Worm (Caenorhabditis elegans) whole organism, early embryonic: ENCODE measurements around the gene npr-42.

Source experiments
- B0310.2 ChIP-seq: sonication (generic microtip); optimal IDR thresholded peaks from 2 replicates; lab custom pipeline; 2016; ENCODE audit warnings: mild to moderate bottlenecking, missing genetic modification characterization, missing compliant biosample characterization
- F13C5.2 ChIP-seq: sonication (generic microtip); optimal IDR thresholded peaks from 2 replicates; lab custom pipeline; 2017; ENCODE audit warnings: mild to moderate bottlenecking, missing genetic modification characterization, inconsistent platforms, missing compliant biosample characterization
- aly-1 ChIP-seq: sonication (generic microtip); optimal IDR thresholded peaks from 2 replicates; lab custom pipeline; 2016; ENCODE audit warnings: missing genetic modification characterization, missing compliant biosample characterization
- ama-1 ChIP-seq: fragments of 150-350 bp; optimal IDR thresholded peaks from 2 replicates; lab custom pipeline; 2014
- ceh-13 ChIP-seq: fragments of 200-800 bp; sonication (Bioruptor generic); optimal IDR thresholded peaks from 2 replicates; lab custom pipeline; 2018; ENCODE audit warnings: mild to moderate bottlenecking, missing genetic modification characterization, missing compliant biosample characterization
- ceh-36 ChIP-seq: sonication (generic microtip); optimal IDR thresholded peaks from 2 replicates; lab custom pipeline; 2016; ENCODE audit warnings: missing genetic modification characterization, inconsistent platforms, missing compliant biosample characterization
- ets-7 ChIP-seq: sonication (generic microtip); optimal IDR thresholded peaks from 2 replicates; lab custom pipeline; 2016; ENCODE audit warnings: missing genotype, missing genetic modification characterization, missing compliant biosample characterization
- flt-1 ChIP-seq: fragments of 200-800 bp; sonication (Bioruptor generic); IDR thresholded peaks from 2 replicates; pipeline ENCODE4 v1.3.6; 2022; ENCODE audit warnings: missing genetic modification characterization, missing compliant biosample characterization
- hmbx-1 ChIP-seq: sonication (generic microtip); optimal IDR thresholded peaks from 2 replicates; lab custom pipeline; 2016; ENCODE audit warnings: mild to moderate bottlenecking, missing genetic modification characterization, missing compliant biosample characterization
- hmg-4 ChIP-seq: fragments of 200-800 bp; sonication (Bioruptor generic); optimal IDR thresholded peaks from 2 replicates; lab custom pipeline; 2018; ENCODE audit warnings: mild to moderate bottlenecking, missing genetic modification characterization, missing compliant biosample characterization
- hnd-1 ChIP-seq: sonication (generic microtip); optimal IDR thresholded peaks from 2 replicates; lab custom pipeline; 2016; ENCODE audit warnings: missing genetic modification characterization, missing compliant biosample characterization
- pes-1 ChIP-seq: fragments of 200-800 bp; sonication (Bioruptor generic); IDR thresholded peaks from 2 replicates; pipeline ENCODE4 v1.3.6; 2022; ENCODE audit warnings: missing genetic modification reagents, missing genetic modification characterization, missing compliant biosample characterization
- scrt-1 ChIP-seq: fragments of 200-800 bp; sonication (Bioruptor generic); IDR thresholded peaks from 2 replicates; pipeline ENCODE4 v1.3.6; 2022; ENCODE audit warnings: missing genetic modification characterization, missing compliant biosample characterization
- sea-1 ChIP-seq: fragments of 200-800 bp; sonication (Bioruptor generic); conservative IDR thresholded peaks from 2 replicates; pipeline ENCODE4 v1.3.6; 2022; ENCODE audit warnings: missing genetic modification characterization, missing compliant biosample characterization
- tbx-11 ChIP-seq: fragments of 200-800 bp; sonication (Bioruptor generic); IDR thresholded peaks from 2 replicates; pipeline ENCODE4 v1.3.6; 2022; ENCODE audit warnings: missing genetic modification characterization, missing compliant biosample characterization
- tbx-37 ChIP-seq: fragments of 200-800 bp; sonication (Bioruptor generic); conservative IDR thresholded peaks from 2 replicates; pipeline ENCODE4 v1.3.6; 2022; ENCODE audit warnings: missing genetic modification reagents, missing genetic modification characterization, missing compliant biosample characterization
- tra-4 ChIP-seq: sonication (generic microtip); optimal IDR thresholded peaks from 2 replicates; lab custom pipeline; 2017; ENCODE audit warnings: missing genetic modification characterization, missing compliant biosample characterization

The npr-42 gene

ce11 chrII:4267711-4268110 lies 8.3 kb upstream of the npr-42 start:
- TF ChIP-seq ama-1 (lab: Kevin White, UChicago) (no peak), scrt-1 (GFP tag; lab: Robert Waterston, UW) (no peak), sea-1 (GFP tag; lab: Robert Waterston, UW) (no peak), tbx-11 (GFP tag; lab: Robert Waterston, UW) (no peak)

DNA sequence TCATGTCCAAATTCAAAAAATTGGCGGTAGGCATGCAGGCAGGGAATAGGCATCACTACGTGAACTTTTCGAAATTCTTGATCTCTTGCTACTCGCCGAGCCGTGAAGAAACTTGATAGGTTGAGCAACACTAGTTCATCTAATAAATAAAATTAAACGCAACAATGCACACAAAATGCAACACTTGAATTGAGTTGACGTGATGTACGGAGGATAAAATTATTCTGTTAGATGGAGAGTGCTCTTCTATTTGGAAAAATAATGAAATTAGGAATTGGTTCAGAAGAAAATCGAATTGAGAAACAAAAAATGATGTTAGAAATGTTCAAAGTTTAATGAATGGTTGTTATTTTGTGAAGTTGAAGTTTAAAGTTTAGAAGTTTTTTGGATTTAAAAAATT lies 922 bp downstream of the npr-42 start:
- no peak for TF ChIP-seq ceh-36 (tag; lab: Kevin White, UChicago)
- no peak for TF ChIP-seq pes-1 (GFP tag; lab: Robert Waterston, UW)
- TF ChIP-seq ceh-13 (GFP tag; lab: Kevin White, UChicago): no peak
- no peak for TF ChIP-seq F13C5.2 (tag; lab: Kevin White, UChicago)
- no peak for TF ChIP-seq aly-1 (tag; lab: Kevin White, UChicago)
- no peak for TF ChIP-seq sea-1 (GFP tag; lab: Robert Waterston, UW)
- no peak for TF ChIP-seq ama-1 (lab: Kevin White, UChicago)
- no peak for TF ChIP-seq tbx-37
- no peak for TF ChIP-seq ets-7 (tag; lab: Kevin White, UChicago)
- no peak for TF ChIP-seq hmbx-1 (tag; lab: Kevin White, UChicago)
- no peak for TF ChIP-seq hmg-4
- no peak for TF ChIP-seq tbx-11 (GFP tag; lab: Robert Waterston, UW)
- TF ChIP-seq B0310.2 (tag; lab: Kevin White, UChicago): no peak
- TF ChIP-seq hnd-1: no peak
- TF ChIP-seq tra-4 (tag; lab: Kevin White, UChicago): no peak
- TF ChIP-seq flt-1 (GFP tag; lab: Robert Waterston, UW): no peak
- TF ChIP-seq scrt-1 (GFP tag; lab: Robert Waterston, UW): no peak

DNA sequence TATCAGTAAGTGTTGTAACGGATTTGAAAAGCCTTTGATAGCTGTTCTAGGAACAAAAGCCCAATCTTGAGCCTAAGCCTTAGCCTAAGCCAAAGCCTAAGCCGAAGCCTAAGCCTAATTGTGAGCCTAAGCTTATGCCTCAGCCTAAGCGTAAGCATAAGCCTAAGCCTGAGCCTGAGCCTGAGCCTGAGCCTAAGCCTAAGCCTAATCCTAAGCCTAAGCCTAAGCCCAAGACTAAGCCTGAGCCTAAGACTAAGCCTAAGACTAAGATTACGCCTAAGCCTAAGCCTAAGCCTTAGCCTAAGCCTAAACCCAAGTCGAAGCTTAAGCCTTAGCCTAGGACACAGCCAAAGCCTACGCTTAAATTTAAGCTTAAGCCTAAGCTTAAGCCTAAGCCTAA lies 1.6 kb downstream of the npr-42 start:
- TF ChIP-seq ceh-36 (tag; lab: Kevin White, UChicago) (peak; percentile 93), ets-7 (tag; lab: Kevin White, UChicago) (no peak), pes-1 (GFP tag; lab: Robert Waterston, UW) (no peak), tra-4 (tag; lab: Kevin White, UChicago) (no peak), aly-1 (tag; lab: Kevin White, UChicago) (no peak)

- TF ChIP-seq hmbx-1 (tag; lab: Kevin White, UChicago) (no peak), ets-7 (tag; lab: Kevin White, UChicago) (no peak), ceh-36 (tag; lab: Kevin White, UChicago) (no peak), B0310.2 (tag; lab: Kevin White, UChicago) (no peak), F13C5.2 (tag; lab: Kevin White, UChicago) (no peak), tbx-37 (no peak), pes-1 (GFP tag; lab: Robert Waterston, UW) (no peak), ceh-13 (GFP tag; lab: Kevin White, UChicago) (no peak), sea-1 (GFP tag; lab: Robert Waterston, UW) (no peak), flt-1 (GFP tag; lab: Robert Waterston, UW) (no peak), hnd-1 (no peak), tbx-11 (GFP tag; lab: Robert Waterston, UW) (no peak), aly-1 (tag; lab: Kevin White, UChicago) (no peak), ama-1 (lab: Kevin White, UChicago) (no peak), hmg-4 (no peak), tra-4 (tag; lab: Kevin White, UChicago) (no peak), scrt-1 (GFP tag; lab: Robert Waterston, UW) (no peak)
Observed at ce11 chrII:4281743-4282142, 5.7 kb downstream of the npr-42 start, which contains the start of gene C01F1.5. TSS of gene C01F1.5 (minus strand) at chrII:4281845.

DNA sequence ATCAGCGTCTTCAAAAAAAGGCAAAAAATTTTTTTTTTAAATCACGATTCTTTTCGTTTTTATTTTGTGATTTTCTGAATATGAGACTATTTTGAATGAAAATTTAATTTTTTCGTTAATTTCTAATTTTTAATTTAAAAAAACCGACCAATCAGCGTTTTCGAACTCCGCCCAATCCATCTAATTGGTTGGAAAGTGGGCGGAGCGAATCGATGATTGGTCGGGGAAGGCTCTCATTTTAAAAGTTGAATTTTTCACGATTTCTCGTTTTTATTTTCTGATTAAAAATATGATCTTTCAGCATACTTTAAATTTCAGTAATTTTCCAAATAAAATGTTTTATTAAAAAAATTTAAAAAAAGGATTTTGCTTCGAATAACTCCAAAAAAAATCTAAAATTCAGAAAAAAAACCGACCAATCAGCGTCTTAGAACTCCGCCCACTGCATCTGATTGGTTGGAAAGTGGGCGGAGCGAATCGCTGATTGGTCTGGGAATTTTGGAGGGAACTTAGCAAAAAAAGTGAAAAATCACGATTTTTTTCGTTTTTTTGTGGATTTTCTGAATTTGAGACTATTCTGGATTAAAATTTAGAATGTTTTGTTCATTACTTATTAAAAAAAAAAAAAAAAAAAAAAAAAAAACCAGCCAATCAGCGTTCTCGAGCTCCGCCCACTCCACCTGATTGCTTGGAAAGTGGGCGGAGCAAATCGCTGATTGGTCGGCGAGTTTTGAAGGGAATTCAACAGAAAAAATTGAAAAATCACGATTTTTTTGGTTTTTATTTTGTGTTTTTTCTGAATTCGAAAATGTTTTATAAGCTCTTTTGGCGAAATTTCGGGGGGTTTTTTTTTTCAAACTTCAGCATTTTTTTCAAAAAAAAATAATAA lies 8.5 kb downstream of the npr-42 start:
- TF ChIP-seq tbx-11 (GFP tag; lab: Robert Waterston, UW) (no peak), pes-1 (GFP tag; lab: Robert Waterston, UW) (no peak), aly-1 (tag; lab: Kevin White, UChicago) (no peak), scrt-1 (GFP tag; lab: Robert Waterston, UW) (no peak)

- no peak for TF ChIP-seq hmg-4
- TF ChIP-seq ets-7 (tag; lab: Kevin White, UChicago): no peak
- no peak for TF ChIP-seq hnd-1
- TF ChIP-seq pes-1 (GFP tag; lab: Robert Waterston, UW): no peak
- TF ChIP-seq hmbx-1 (tag; lab: Kevin White, UChicago): no peak
- TF ChIP-seq ama-1 (lab: Kevin White, UChicago): no peak
- no peak for TF ChIP-seq flt-1 (GFP tag; lab: Robert Waterston, UW)
- TF ChIP-seq ceh-13 (GFP tag; lab: Kevin White, UChicago): no peak
Observed at ce11 chrII:4286921-4287320, 10.9 kb downstream of the npr-42 start.

- TF ChIP-seq ets-7 (tag; lab: Kevin White, UChicago): no peak
- no peak for TF ChIP-seq ceh-36 (tag; lab: Kevin White, UChicago)
- no peak for TF ChIP-seq hnd-1
- TF ChIP-seq hmg-4: no peak
- TF ChIP-seq tra-4 (tag; lab: Kevin White, UChicago): no peak
- TF ChIP-seq pes-1 (GFP tag; lab: Robert Waterston, UW): no peak
- TF ChIP-seq aly-1 (tag; lab: Kevin White, UChicago): no peak
- TF ChIP-seq tbx-11 (GFP tag; lab: Robert Waterston, UW): no peak
Observed at ce11 chrII:4288111-4288510, 12.1 kb downstream of the npr-42 start, which contains the start of gene C01F1.6. TSS of gene C01F1.6 (minus strand) at chrII:4288211.
